Worm (Caenorhabditis elegans): ENCODE results near the gene ZK643.2.

ce11 chrIII:8984960-8985359 lies 28.6 kb downstream of the ZK643.2 start:
- TF ChIP-seq nhr-237 (tag; optimal IDR thresholded peaks at IDR 0.05) (no peak), unc-62 (GFP tag; optimal IDR thresholded peaks at IDR 0.05) (no peak), nhr-28 (tag; optimal IDR thresholded peaks at IDR 0.05) (no peak), ama-1 (optimal IDR thresholded peaks at IDR 0.05) (no peak), ceh-9 (tag; optimal IDR thresholded peaks at IDR 0.05) (no peak), lin-39 (tag; optimal IDR thresholded peaks at IDR 0.05) (peak; percentile 61), nhr-11 (tag; optimal IDR thresholded peaks at IDR 0.05) (no peak), nhr-77 (tag; optimal IDR thresholded peaks at IDR 0.05) (no peak), snpc-4 (tag; optimal IDR thresholded peaks at IDR 0.05) (peak; percentile 46), aly-2 (tag; optimal IDR thresholded peaks at IDR 0.05) (no peak), skn-1 (tag; optimal IDR thresholded peaks at IDR 0.05) (no peak), egl-27 (tag; optimal IDR thresholded peaks at IDR 0.05) (no peak)
